Worm (Caenorhabditis elegans): ENCODE data around the gene W09H1.4.

Gene W09H1.4

ce11 chrII:13235289-13235688 lies 52.0 kb downstream of the W09H1.4 start, which contains the start of gene flp-16:
flp-16 (plus strand) TSS chrII:13235306.
- TF ChIP-seq mab-5 (tag; optimal IDR thresholded peaks at IDR 0.05) (no peak), unc-62 (GFP tag; optimal IDR thresholded peaks at IDR 0.05) (no peak)
